Fruit fly (Drosophila melanogaster) S2 (cell line): ENCODE measurements around the gene MTA1-like.

ENCODE experiments used
- CG8478 ChIP-seq: fragments of >200 bp; optimal IDR thresholded peaks from 2 replicates; lab custom pipeline; 2018
- CTCF ChIP-seq, 2 experiments: fragments of >200 bp; optimal IDR thresholded peaks; 2 replicates each; lab custom pipeline; 2018

dm6 chr3R:5610656-5611055, 37.9 kb downstream of the MTA1-like start:
- TF ChIP-seq CG8478 (lab: Kevin White, UChicago) (no peak), CTCF (optimal IDR thresholded peaks at IDR 0.05; lab: Kevin White, UChicago) (no peak)
